Fruit fly (Drosophila melanogaster): Measurements from ENCODE around the gene CG9444.
"Not testable (repeated sequence)": the region's sequence is repeated elsewhere in the genome, so short reads cannot be mapped to it uniquely, and the experiment has no call there.

Gene CG9444

DNA sequence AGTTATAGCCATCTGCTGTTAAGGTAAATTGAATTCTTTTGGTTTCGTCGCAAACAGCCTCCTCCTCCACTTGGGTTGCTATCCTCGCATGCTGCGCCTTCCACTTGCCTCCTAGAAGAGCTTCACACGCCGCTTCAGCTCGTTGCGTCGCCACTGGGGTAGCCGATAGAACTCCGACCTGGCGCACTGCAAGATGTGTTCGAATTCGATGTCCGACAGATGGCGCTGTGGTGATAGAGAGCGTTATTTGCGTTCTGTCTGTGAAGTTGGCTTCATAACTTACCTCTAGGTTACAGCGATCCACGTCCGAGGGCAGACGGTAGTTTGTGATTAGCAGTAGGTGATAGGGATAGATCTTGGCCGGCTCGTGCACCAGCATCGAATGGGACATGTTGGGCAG is 10.9 kb upstream of the CG9444 start:
- TF ChIP-seq eg (GFP tag; IDR thresholded peaks at IDR 0.05) (no peak), OdsH (GFP tag; optimal IDR thresholded peaks at IDR 0.05) (no peak), fd59A (GFP tag; optimal IDR thresholded peaks at IDR 0.05) (no peak), pdm3 (GFP tag; optimal IDR thresholded peaks at IDR 0.05) (no peak), Met (GFP tag; optimal IDR thresholded peaks at IDR 0.05) (no peak)

DNA sequence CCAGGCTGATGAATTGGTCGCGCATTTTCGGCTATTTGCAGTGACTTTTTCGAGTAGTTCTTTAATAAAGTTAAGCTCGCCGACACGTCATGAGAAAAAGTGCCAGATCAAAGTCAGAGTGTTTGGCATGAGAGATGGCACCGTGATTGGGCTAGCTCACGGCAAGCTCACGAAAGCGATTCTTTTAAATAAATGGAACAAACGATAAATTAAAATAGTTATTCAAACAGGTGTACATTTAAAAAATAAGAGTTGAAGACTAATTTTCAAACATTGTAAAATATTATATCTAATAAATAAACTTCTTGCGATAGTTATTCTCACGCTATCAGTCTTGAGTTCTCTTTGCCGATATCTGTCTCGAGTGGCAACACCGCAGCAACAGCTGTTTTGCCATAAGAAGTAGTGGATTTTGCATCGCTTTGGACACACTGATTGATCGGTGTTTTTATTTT is 8.6 kb upstream of the CG9444 start, which contains the start of the genes Unc-115b, p24-2 and CG32939:
Gene Unc-115b, minus strand, starts transcription at position 101 of the 455 bp plus-strand sequence.
Gene p24-2, minus strand, starts transcription at position 120 of the 455 bp plus-strand sequence.
Gene CG32939, plus strand, starts transcription at position 405 of the 455 bp plus-strand sequence.
- TF ChIP-seq CG10631 (GFP tag; optimal IDR thresholded peaks at IDR 0.05); Ets96B (tag; optimal IDR thresholded peaks at IDR 0.05); CG3032 (tag; optimal IDR thresholded peaks at IDR 0.05): not testable (repeated sequence)

DNA sequence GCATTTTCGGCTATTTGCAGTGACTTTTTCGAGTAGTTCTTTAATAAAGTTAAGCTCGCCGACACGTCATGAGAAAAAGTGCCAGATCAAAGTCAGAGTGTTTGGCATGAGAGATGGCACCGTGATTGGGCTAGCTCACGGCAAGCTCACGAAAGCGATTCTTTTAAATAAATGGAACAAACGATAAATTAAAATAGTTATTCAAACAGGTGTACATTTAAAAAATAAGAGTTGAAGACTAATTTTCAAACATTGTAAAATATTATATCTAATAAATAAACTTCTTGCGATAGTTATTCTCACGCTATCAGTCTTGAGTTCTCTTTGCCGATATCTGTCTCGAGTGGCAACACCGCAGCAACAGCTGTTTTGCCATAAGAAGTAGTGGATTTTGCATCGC is 1.3 kb upstream of the CG9444 start, which contains the start of the genes eca and CG18542:
Gene eca, minus strand, starts transcription at position 101 of the 400 bp plus-strand sequence.
Gene CG18542, plus strand, starts transcription at position 385 of the 400 bp plus-strand sequence.
- not testable (repeated sequence) for TF ChIP-seq CG6854, CG6808, Smox (GFP tag; optimal IDR thresholded peaks at IDR 0.05)

DNA sequence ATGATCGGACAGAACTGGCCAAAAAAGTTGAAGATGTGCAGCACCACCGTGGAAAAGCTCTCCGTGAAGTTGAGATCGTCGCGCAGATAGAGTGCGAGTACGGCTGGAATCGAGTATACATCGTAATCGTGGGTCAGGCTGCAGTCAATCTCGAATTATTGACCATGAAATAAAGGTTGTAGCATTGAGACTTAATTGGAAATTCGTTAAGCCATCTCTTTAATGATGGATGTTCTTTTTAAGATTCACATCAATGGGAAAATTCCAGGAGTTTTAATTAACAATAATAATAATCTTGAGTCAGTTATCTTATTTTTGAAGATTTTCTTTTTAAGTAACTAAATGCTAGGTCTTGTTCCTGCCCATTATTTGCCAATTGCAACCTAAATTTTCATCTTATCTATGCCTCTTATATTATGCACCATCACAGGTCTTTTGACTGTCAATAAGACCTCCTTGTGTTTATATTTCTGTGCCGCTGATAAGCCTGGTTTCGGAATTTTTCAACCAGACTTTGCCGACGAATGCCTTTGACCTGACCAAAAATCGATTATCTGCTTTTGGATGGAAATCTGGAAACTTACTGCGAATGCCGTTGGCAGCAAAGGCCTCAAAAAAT is 891 bp downstream of the CG9444 start:
- TF ChIP-seq svp (GFP tag) (peak; percentile 94), CG3032 (tag; optimal IDR thresholded peaks at IDR 0.05) (no peak)

DNA sequence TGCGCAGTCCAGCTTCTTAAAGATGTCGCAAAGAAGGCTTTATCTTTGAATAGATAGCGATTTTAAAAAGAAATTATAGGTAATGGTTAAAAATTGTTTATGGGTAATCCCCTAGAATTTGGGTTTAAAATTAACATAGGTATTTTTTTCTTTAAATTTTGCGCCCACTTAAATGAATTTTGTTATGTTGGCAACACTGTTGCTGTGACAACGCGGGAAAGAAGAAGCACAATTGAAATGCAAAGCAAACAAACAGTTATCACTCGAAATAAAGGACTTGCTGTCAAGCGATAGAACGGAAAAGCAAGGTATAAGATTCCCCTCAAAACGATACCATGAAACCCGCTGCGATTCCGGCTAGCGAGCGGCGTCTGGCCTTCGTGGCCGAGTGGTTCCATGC is 4.3 kb downstream of the CG9444 start, which contains the start of gene nmdyn-D7:
Gene nmdyn-D7, plus strand, starts transcription at position 194 of the 400 bp plus-strand sequence.
- TF ChIP-seq CG8319 (GFP tag; optimal IDR thresholded peaks at IDR 0.05): no peak
- TF ChIP-seq Ets21C (GFP tag; optimal IDR thresholded peaks at IDR 0.05): no peak
- TF ChIP-seq Hr4 (GFP tag; optimal IDR thresholded peaks at IDR 0.05): no peak
- TF ChIP-seq CG11902 (GFP tag; optimal IDR thresholded peaks at IDR 0.05): no peak
- TF ChIP-seq fd59A (GFP tag; optimal IDR thresholded peaks at IDR 0.05): no peak
- TF ChIP-seq dsx (GFP tag; optimal IDR thresholded peaks at IDR 0.05; ENCODE audit: poor library complexity, severe bottlenecking): peak; percentile 58
- TF ChIP-seq esn (GFP tag; optimal IDR thresholded peaks at IDR 0.05): peak; percentile 5
- TF ChIP-seq eg (GFP tag; IDR thresholded peaks at IDR 0.05): no peak
- peak; percentile 29 for TF ChIP-seq Eip78C (GFP tag)
- no peak for TF ChIP-seq CG9139 (GFP tag; optimal IDR thresholded peaks at IDR 0.05)
- TF ChIP-seq CG31627 (GFP tag; optimal IDR thresholded peaks at IDR 0.05): no peak
- TF ChIP-seq CG4318 (GFP tag; optimal IDR thresholded peaks at IDR 0.05): no peak
- no peak for TF ChIP-seq svp (GFP tag)
- TF ChIP-seq Met (GFP tag; optimal IDR thresholded peaks at IDR 0.05): no peak
- no peak for TF ChIP-seq Sox15 (GFP tag; optimal IDR thresholded peaks at IDR 0.05)
- TF ChIP-seq CG6792 (GFP tag; optimal IDR thresholded peaks at IDR 0.05): no peak
- TF ChIP-seq achi (GFP tag; optimal IDR thresholded peaks at IDR 0.05): peak; percentile 36
- TF ChIP-seq CG6854 (GFP tag; optimal IDR thresholded peaks at IDR 0.05): no peak
- no peak for TF ChIP-seq dac (GFP tag; optimal IDR thresholded peaks at IDR 0.05)
- TF ChIP-seq topi (GFP tag; optimal IDR thresholded peaks at IDR 0.05): no peak
- no peak for TF ChIP-seq Hr39 (GFP tag; optimal IDR thresholded peaks at IDR 0.05)
- TF ChIP-seq CG15336 (GFP tag; IDR thresholded peaks at IDR 0.05): no peak
- TF ChIP-seq fkh (GFP tag; optimal IDR thresholded peaks at IDR 0.05): peak; percentile 92
